Fruit fly (Drosophila melanogaster): ENCODE measurements around the gene scat.

scat gene

DNA sequence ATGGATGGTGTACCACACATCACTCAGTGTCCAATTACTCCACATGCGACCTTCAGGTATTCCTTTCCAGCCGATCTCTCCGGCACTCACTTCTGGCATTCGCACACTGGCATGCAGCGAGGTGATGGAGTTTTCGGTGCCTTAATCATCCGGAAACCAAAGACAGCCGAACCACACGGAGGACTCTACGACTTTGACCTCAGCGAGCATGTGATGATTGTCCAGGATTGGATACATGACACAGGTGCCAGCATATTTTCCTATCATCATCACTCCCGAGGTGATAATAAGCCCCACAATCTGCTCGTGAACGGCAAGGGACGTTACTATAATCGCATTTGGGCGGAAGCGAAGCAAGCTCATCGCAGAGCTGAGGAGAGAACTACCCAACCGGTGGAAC, 7.0 kb upstream of the scat start:
- no peak for TF ChIP-seq Myc (optimal IDR thresholded peaks at IDR 0.05)
- no peak for TF ChIP-seq insv (optimal IDR thresholded peaks at IDR 0.05)
- TF ChIP-seq Sin3A (optimal IDR thresholded peaks at IDR 0.05) = no peak
- TF ChIP-seq psq (optimal IDR thresholded peaks at IDR 0.05) = no peak
- no peak for TF ChIP-seq h (optimal IDR thresholded peaks at IDR 0.05)
- no peak for TF ChIP-seq ttk (optimal IDR thresholded peaks at IDR 0.05)

DNA sequence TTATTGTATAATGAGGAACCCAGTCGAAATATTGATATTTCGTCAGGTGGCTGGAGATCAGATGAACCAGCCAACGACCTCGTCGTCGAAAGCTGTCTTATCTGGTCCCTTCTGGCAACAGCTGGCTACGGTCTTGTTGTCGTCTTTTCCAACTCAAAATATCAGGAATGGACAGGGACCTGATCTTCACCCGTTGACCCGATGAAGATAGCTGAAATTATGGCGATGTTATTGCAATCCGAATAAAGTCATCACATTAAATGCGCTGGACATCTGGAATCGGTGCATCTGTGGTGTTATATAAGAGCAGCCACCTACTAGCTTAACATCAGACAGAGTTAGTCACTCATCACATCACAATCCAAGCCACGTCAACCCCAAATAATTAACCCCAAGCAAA, 4.7 kb upstream of the scat start, which contains the start of gene Fbp2:
Fbp2 (plus strand) TSS at position 251 of the 400 bp plus-strand sequence.
- TF ChIP-seq psq (optimal IDR thresholded peaks at IDR 0.05) = no peak
- TF ChIP-seq h (optimal IDR thresholded peaks at IDR 0.05) = no peak

DNA sequence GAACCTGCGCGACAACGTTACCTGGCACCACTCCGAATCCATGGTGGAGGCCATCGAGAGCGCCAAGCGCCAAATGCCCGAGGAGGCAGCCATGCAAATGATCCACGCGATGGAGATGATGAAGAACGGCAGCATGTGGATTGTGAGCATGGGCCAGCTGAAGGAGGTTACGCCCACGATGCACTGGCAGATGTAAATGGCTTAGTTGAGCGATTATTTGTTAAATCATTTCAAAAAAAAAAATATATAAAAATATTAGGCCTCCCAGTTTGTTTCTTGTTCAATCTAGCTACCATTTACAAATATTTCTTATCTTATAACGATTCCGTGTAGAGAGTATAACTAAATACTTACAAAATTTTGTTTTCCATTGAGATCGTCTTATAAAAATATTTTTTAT, 3.6 kb upstream of the scat start, which contains the start of gene CG42847:
CG42847 (plus strand) TSS at position 301 of the 400 bp plus-strand sequence.
- no peak for TF ChIP-seq insv (optimal IDR thresholded peaks at IDR 0.05)

DNA sequence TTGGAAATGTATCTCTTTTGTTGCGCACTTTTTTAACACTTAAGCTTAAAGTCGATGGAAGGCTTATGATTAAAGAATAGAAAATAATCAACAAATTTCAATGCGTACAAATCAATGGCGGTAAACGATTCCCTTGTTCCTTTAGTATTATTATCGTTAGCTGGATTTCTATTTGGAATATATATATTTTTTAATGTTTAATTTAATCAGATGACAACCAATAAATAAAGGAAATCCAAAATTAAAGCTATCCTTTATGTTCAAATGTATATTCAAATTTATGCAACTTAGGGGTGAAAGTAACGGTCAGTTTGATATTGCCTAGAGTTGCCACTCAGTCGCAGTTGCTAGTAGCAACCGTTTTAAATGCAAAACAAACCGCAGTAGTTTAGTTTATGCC, 3.9 kb downstream of the scat start, which contains the start of gene CG3769:
CG3769 (plus strand) TSS at position 301 of the 400 bp plus-strand sequence.
- TF ChIP-seq h (optimal IDR thresholded peaks at IDR 0.05) = no peak
- TF ChIP-seq ttk (optimal IDR thresholded peaks at IDR 0.05) = no peak
- no peak for TF ChIP-seq psq (optimal IDR thresholded peaks at IDR 0.05)
- no peak for TF ChIP-seq Myc (optimal IDR thresholded peaks at IDR 0.05)
- TF ChIP-seq insv (optimal IDR thresholded peaks at IDR 0.05) = no peak
- no peak for TF ChIP-seq Sin3A (optimal IDR thresholded peaks at IDR 0.05)

DNA sequence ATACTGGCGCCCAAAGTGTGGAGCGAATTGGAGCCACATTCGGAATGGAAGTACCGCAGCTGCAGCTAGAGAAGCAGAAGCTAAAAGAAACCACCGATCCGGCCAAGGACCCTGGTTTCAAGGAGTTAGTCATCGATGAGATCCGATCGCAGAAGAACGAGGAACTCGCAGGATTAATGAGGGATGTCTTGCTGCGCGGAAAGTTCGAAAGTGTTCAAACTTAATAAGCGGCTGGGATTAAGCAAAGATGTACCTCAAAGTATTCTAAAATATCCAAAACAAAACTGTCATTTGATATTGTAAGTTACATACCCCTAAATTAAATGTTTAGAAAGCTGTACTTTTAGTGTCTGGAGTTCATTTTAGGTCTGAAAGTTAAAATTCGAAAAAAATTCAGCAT, 5.3 kb downstream of the scat start, which contains the start of gene RpS28-like:
RpS28-like (plus strand) TSS at position 301 of the 400 bp plus-strand sequence.
- TF ChIP-seq insv (optimal IDR thresholded peaks at IDR 0.05) = no peak
- no peak for TF ChIP-seq h (optimal IDR thresholded peaks at IDR 0.05)
- TF ChIP-seq Sin3A (optimal IDR thresholded peaks at IDR 0.05) = no peak
- TF ChIP-seq Myc (optimal IDR thresholded peaks at IDR 0.05) = no peak
- TF ChIP-seq ttk (optimal IDR thresholded peaks at IDR 0.05) = no peak
- TF ChIP-seq psq (optimal IDR thresholded peaks at IDR 0.05) = no peak

DNA sequence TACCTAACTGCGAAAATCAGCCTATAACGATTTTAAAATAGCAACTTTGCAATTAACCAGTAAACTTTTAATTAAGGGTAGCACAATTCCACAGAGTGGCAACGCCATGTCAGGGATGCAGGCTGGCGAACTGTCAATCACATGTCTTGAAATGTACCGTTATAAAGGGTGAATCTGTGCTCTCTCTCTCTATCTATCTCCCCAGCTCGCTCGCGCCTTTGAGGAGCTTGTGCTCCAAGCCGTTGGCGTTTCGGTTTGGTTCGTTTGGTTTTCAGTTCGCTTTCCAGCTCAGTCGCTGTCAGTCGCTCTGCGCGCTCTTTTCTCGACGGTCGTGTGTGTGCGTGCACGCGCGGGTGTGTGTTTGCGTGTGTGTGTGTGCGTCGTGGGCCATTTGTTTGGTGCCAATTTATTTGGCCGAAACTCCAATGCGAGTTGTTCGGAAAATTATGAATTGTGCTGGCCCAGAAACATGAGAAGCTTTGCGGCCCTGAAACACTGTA, 6.1 kb downstream of the scat start, which contains the start of gene numb:
numb (plus strand) TSS at position 254 of the 500 bp plus-strand sequence.
- TF ChIP-seq h (optimal IDR thresholded peaks at IDR 0.05) (no peak), psq (optimal IDR thresholded peaks at IDR 0.05) (no peak), Sin3A (optimal IDR thresholded peaks at IDR 0.05) (no peak), Myc (optimal IDR thresholded peaks at IDR 0.05) (no peak), ttk (optimal IDR thresholded peaks at IDR 0.05) (no peak), insv (optimal IDR thresholded peaks at IDR 0.05) (no peak)

DNA sequence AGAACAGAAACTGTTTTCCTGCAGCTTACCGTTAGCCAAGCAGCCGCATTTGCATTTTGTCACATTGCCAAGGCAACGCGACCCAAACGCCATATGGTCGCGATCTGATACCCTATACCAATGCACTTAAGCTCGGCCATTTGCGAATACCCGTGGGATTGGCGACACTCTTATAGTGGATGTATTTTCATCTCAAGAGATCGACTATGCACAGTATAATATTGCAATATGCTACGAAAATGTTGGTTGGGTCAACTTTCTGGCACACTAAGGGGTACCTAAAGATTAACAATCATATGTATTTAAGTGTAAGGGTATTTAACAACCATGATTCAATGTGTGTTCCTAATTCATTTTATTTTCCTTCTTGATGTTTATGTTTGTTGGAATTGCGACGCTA, 7.0 kb downstream of the scat start:
- TF ChIP-seq Myc (optimal IDR thresholded peaks at IDR 0.05) (no peak), insv (optimal IDR thresholded peaks at IDR 0.05) (no peak), Sin3A (optimal IDR thresholded peaks at IDR 0.05) (no peak), psq (optimal IDR thresholded peaks at IDR 0.05) (no peak), h (optimal IDR thresholded peaks at IDR 0.05) (no peak), ttk (optimal IDR thresholded peaks at IDR 0.05) (no peak)

DNA sequence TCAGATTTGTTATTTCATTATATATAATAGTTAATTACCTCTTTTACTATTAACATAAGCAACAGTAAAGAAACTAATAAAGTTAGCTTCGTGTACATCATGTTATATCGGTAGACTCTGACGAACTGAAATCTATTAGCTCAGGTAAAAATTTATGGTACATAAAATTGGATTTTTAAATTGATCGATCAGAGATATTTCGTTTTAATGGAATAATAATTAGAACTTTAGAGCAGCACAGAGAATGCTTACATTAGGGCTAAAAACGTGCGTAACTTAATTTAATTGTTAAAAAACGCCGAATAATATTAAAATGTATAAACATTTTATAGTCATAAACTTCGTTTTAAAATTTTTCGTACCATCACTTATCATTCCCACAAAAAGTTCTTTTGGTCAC, 9.4 kb downstream of the scat start, which contains the start of gene CG33723:
CG33723 (minus strand) TSS at position 101 of the 400 bp plus-strand sequence.
- TF ChIP-seq Sin3A (optimal IDR thresholded peaks at IDR 0.05) (no peak), Myc (optimal IDR thresholded peaks at IDR 0.05) (no peak), psq (optimal IDR thresholded peaks at IDR 0.05) (no peak), insv (optimal IDR thresholded peaks at IDR 0.05) (no peak), ttk (optimal IDR thresholded peaks at IDR 0.05) (no peak), h (optimal IDR thresholded peaks at IDR 0.05) (no peak)

DNA sequence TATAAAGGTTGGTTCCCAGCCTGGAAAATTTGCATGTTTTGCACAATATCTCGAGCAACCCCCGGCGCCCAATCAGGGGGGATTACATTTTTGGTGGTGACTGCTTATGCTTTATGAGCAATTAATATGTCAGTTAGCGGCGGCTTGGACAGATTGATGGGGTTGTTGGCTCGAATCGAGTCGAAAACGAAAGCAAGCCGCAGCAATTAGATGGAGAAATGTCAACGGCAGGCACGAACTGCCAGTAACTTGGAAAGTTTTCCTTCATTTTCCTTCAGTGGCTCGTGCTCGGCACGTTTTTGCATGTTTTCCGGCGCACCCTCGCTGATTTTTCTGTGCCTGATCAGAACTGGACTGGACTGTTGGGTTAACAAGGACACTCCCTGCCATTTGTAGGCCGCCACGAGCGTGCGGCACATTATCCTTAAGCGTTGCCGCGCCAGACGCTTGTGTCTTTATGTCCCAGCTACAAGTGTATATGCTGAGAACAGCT, 11.6 kb downstream of the scat start:
- TF ChIP-seq ttk (optimal IDR thresholded peaks at IDR 0.05) (no peak), Sin3A (optimal IDR thresholded peaks at IDR 0.05) (no peak), insv (optimal IDR thresholded peaks at IDR 0.05) (no peak), Myc (optimal IDR thresholded peaks at IDR 0.05) (no peak), psq (optimal IDR thresholded peaks at IDR 0.05) (no peak), h (optimal IDR thresholded peaks at IDR 0.05) (no peak)

DNA sequence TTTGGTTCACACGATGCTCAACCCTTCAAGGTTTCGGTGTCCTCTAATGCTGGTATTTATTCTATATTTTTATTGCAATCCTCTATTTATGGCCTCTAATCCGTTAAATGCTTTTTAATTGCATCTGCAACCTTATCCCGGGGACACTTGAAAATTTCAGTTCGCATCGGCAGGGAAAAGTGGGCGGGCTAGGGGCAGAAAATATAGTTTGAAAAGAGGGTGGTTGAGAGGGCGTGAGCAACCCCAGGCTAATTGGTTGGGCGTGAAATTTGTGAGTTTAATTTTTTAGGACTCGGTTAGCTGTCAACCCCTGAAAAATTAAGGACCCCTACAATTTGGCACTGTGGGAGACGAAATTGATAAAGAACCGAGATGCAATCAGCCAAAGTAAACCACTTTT, 14.5 kb downstream of the scat start:
- TF ChIP-seq Sin3A (optimal IDR thresholded peaks at IDR 0.05) (no peak), Myc (optimal IDR thresholded peaks at IDR 0.05) (no peak), ttk (optimal IDR thresholded peaks at IDR 0.05) (no peak), insv (optimal IDR thresholded peaks at IDR 0.05) (no peak), h (optimal IDR thresholded peaks at IDR 0.05) (no peak), psq (optimal IDR thresholded peaks at IDR 0.05) (no peak)

DNA sequence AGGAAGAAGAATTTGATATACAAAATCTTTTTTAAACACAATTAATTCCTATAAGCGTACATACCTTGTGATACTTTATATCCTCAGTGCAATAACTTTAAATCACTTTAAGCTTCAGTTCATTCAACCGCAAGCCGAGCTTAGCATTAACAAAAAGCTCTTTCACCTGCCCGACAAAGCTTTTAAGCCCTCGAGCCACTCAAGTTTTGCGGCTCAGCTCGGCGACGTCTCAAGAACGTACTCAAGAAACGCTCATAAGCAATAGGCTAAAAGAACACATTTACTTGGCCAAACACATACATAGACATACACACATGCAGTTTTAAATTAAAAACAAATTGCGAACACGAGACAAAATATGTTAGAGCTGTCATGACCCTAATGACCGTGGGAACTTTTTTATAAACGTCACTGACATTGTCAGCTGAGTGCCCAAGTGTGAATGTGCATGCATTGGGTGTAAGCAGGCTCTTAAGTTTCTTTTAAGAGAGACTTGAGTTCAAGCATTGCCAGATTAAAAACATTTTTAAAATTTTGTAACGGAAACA, 15.3 kb downstream of the scat start:
- TF ChIP-seq Myc (optimal IDR thresholded peaks at IDR 0.05) (no peak), ttk (optimal IDR thresholded peaks at IDR 0.05) (no peak), h (optimal IDR thresholded peaks at IDR 0.05) (no peak), insv (optimal IDR thresholded peaks at IDR 0.05) (no peak), psq (optimal IDR thresholded peaks at IDR 0.05) (no peak), Sin3A (optimal IDR thresholded peaks at IDR 0.05) (no peak)

DNA sequence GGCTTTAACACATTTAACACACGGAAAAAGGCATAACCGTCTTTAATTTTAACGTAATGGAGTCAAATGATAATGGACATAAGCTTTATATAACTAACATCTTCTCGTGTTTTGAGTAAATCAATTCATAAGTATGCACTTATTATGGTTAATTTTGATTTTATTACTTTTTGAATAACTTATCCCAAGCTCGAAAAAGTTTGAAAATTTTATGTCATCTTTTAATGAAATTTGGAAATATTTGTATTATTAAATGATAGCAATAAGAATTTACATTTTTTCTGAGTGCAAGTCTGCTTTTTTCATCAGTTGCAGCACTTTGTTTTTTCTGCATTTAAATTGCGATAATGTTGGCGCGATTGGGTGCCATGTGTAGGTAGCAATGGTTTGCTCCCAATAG, 16.6 kb downstream of the scat start:
- TF ChIP-seq h (optimal IDR thresholded peaks at IDR 0.05) = no peak
- TF ChIP-seq ttk (optimal IDR thresholded peaks at IDR 0.05) = no peak
- TF ChIP-seq Myc (optimal IDR thresholded peaks at IDR 0.05) = no peak
- TF ChIP-seq insv (optimal IDR thresholded peaks at IDR 0.05) = no peak
- TF ChIP-seq Sin3A (optimal IDR thresholded peaks at IDR 0.05) = no peak
- TF ChIP-seq psq (optimal IDR thresholded peaks at IDR 0.05) = no peak

Data from Kc167 (cell line).